Worm (Caenorhabditis elegans) whole organism, L4/young adult: ENCODE results near the gene C45G9.14.

Experiments used
- dao-5 ChIP-seq: sonication (generic microtip); optimal IDR thresholded peaks from 2 replicates; lab custom pipeline; 2016; ENCODE audit warnings: missing genotype, missing genetic modification characterization, moderate library complexity, missing compliant biosample characterization
- him-1 ChIP-seq: sonication (generic microtip); optimal IDR thresholded peaks from 2 replicates; lab custom pipeline; 2016; ENCODE audit warnings: missing genotype, missing genetic modification reagents, missing genetic modification characterization, missing compliant biosample characterization

DNA sequence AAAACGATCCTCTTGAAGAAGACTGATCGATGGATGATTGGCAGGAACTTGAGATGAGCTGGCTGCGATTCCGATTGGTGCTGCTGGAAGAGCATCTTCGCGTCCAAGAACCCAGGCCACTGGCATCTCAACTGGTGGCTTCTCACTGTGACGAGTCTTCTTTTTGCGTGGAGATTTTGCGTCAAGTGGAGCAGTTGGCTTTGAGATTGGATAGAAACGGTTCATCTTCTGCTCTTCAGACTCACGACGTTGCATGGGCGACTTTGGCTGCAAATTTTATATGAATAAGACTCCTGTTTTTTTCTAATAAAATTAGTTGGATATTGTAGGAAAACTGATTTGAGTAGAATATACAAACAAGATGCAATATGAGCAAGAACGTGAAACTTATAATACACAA, 34.1 kb upstream of the C45G9.14 start:
- no peak for TF ChIP-seq dao-5 (tag; lab: Kevin White, UChicago)
- no peak for TF ChIP-seq him-1 (tag; lab: Kevin White, UChicago)
